Worm (Caenorhabditis elegans) whole organism, L3 larva: ENCODE data around the gene srz-82.

Experiments
- R02D3.7 ChIP-seq: fragments of 150-350 bp; optimal IDR thresholded peaks from 2 replicates; lab custom pipeline; 2014; ENCODE audit warnings: missing biosample characterization, missing genetic modification characterization
- ZK546.5 ChIP-seq: sonication (generic microtip); optimal IDR thresholded peaks from 2 replicates; lab custom pipeline; 2017; ENCODE audit warnings: missing biosample characterization, missing genetic modification characterization
- aly-2 ChIP-seq: fragments of 150-350 bp; optimal IDR thresholded peaks from 2 replicates; lab custom pipeline; 2014; ENCODE audit warnings: missing biosample characterization, missing genetic modification characterization
- ama-1 ChIP-seq: fragments of 150-350 bp; optimal IDR thresholded peaks from 2 replicates; lab custom pipeline; 2018
- ceh-16 ChIP-seq: sonication (generic microtip); optimal IDR thresholded peaks from 2 replicates; lab custom pipeline; 2017; ENCODE audit warnings: missing biosample characterization, missing genetic modification characterization
- ceh-28 ChIP-seq: fragments of 150-350 bp; optimal IDR thresholded peaks from 2 replicates; lab custom pipeline; 2014; ENCODE audit warnings: missing biosample characterization, missing genetic modification reagents, missing genetic modification characterization
- ceh-82 ChIP-seq: fragments of 150-350 bp; optimal IDR thresholded peaks from 2 replicates; lab custom pipeline; 2014; ENCODE audit warnings: missing biosample characterization, missing genetic modification characterization
- ceh-9 ChIP-seq: sonication (generic microtip); optimal IDR thresholded peaks from 2 replicates; lab custom pipeline; 2018; ENCODE audit warnings: missing biosample characterization, missing genetic modification characterization
- egl-27 ChIP-seq: sonication (generic microtip); optimal IDR thresholded peaks from 4 replicates; lab custom pipeline; 2017; ENCODE audit warnings: missing biosample characterization, missing genetic modification reagents, missing genetic modification characterization
- egl-5 ChIP-seq: fragments of 150-350 bp; optimal IDR thresholded peaks from 2 replicates; lab custom pipeline; 2017; ENCODE audit warnings: missing biosample characterization, missing genetic modification reagents, missing genetic modification characterization, inconsistent platforms
- elt-2 ChIP-seq: sonication (generic microtip); optimal IDR thresholded peaks from 2 replicates; lab custom pipeline; 2016; ENCODE audit warnings: missing genetic modification reagents, mild to moderate bottlenecking, missing genetic modification characterization, missing compliant biosample characterization
- elt-3 ChIP-seq, 3 experiments: fragments of 150-350 bp in 1 of 3; sonication (generic microtip) in 2 of 3; optimal IDR thresholded peaks; 2 replicates in 2 of 3; 4 replicates in 1 of 3; lab custom pipeline; 2014 to 2017; ENCODE audit warnings: missing biosample characterization in 3 of 3, missing genetic modification characterization in 3 of 3
- fkh-10 ChIP-seq: sonication (generic microtip); optimal IDR thresholded peaks from 2 replicates; lab custom pipeline; 2017; ENCODE audit warnings: missing biosample characterization, missing genetic modification reagents, missing genetic modification characterization
- fkh-2 ChIP-seq: fragments of 150-350 bp; optimal IDR thresholded peaks from 2 replicates; lab custom pipeline; 2014; ENCODE audit warnings: missing biosample characterization, missing genetic modification reagents, missing genetic modification characterization
- fos-1 ChIP-seq: fragments of 150-350 bp; optimal IDR thresholded peaks from 2 replicates; lab custom pipeline; 2014; ENCODE audit warnings: missing biosample characterization, missing genetic modification characterization
- hmg-11 ChIP-seq: sonication (generic microtip); optimal IDR thresholded peaks from 2 replicates; lab custom pipeline; 2016; ENCODE audit warnings: missing genetic modification characterization, missing compliant biosample characterization
- jun-1 ChIP-seq: fragments of 150-350 bp; optimal IDR thresholded peaks from 2 replicates; lab custom pipeline; 2014; ENCODE audit warnings: missing biosample characterization, missing genetic modification reagents, missing genetic modification characterization
- lin-15B ChIP-seq: fragments of 150-350 bp; optimal IDR thresholded peaks from 2 replicates; lab custom pipeline; 2014; ENCODE audit warnings: missing biosample characterization, missing genetic modification characterization
- lin-39 ChIP-seq: fragments of 150-350 bp; optimal IDR thresholded peaks from 2 replicates; lab custom pipeline; 2018; ENCODE audit warnings: missing biosample characterization, missing genetic modification reagents, missing genetic modification characterization
- lsy-12 ChIP-seq: sonication (generic microtip); optimal IDR thresholded peaks from 2 replicates; lab custom pipeline; 2016; ENCODE audit warnings: mild to moderate bottlenecking, missing genetic modification characterization, missing compliant biosample characterization
- nfya-1 ChIP-seq: sonication (generic microtip); optimal IDR thresholded peaks from 2 replicates; lab custom pipeline; 2017; ENCODE audit warnings: missing genetic modification characterization, mild to moderate bottlenecking, missing compliant biosample characterization, antibody characterized with exemption, moderate library complexity; ENCODE audit not compliant: insufficient read depth
- nhr-12 ChIP-seq: fragments of 150-350 bp; optimal IDR thresholded peaks from 2 replicates; lab custom pipeline; 2014; ENCODE audit warnings: missing biosample characterization, missing genetic modification characterization
- nhr-23 ChIP-seq: fragments of 150-350 bp; optimal IDR thresholded peaks from 2 replicates; lab custom pipeline; 2014; ENCODE audit warnings: missing biosample characterization, missing genetic modification reagents, missing genetic modification characterization
- nhr-237 ChIP-seq: fragments of 150-350 bp; optimal IDR thresholded peaks from 2 replicates; lab custom pipeline; 2014; ENCODE audit warnings: missing biosample characterization, missing genetic modification characterization
- nhr-25 ChIP-seq: sonication (generic microtip); optimal IDR thresholded peaks from 2 replicates; lab custom pipeline; 2017; ENCODE audit warnings: missing biosample characterization, missing genetic modification characterization
- nhr-28 ChIP-seq: fragments of 150-350 bp; optimal IDR thresholded peaks from 2 replicates; lab custom pipeline; 2014; ENCODE audit warnings: missing biosample characterization, missing genetic modification characterization
- nhr-67 ChIP-seq: fragments of 150-350 bp; optimal IDR thresholded peaks from 2 replicates; lab custom pipeline; 2014; ENCODE audit warnings: missing biosample characterization, missing genetic modification characterization
- nhr-76 ChIP-seq: fragments of 150-350 bp; sonication (generic microtip); optimal IDR thresholded peaks from 5 replicates; lab custom pipeline; 2014; ENCODE audit warnings: missing biosample characterization, missing genetic modification characterization
- nhr-77 ChIP-seq: fragments of 150-350 bp; optimal IDR thresholded peaks from 2 replicates; lab custom pipeline; 2014; ENCODE audit warnings: missing biosample characterization, missing genetic modification characterization
- pqm-1 ChIP-seq: fragments of 150-350 bp; optimal IDR thresholded peaks from 2 replicates; lab custom pipeline; 2017; ENCODE audit warnings: missing biosample characterization, missing genetic modification characterization, inconsistent platforms
- sea-2 ChIP-seq: fragments of 150-350 bp; sonication (generic microtip); optimal IDR thresholded peaks from 4 replicates; lab custom pipeline; 2014; ENCODE audit warnings: missing biosample characterization, missing genetic modification reagents, missing genetic modification characterization
- skn-1 ChIP-seq: fragments of 150-350 bp; optimal IDR thresholded peaks from 2 replicates; lab custom pipeline; 2014; ENCODE audit warnings: missing biosample characterization, missing genetic modification characterization
- snpc-4 ChIP-seq: fragments of 150-350 bp; optimal IDR thresholded peaks from 2 replicates; lab custom pipeline; 2014; ENCODE audit warnings: missing biosample characterization, missing genetic modification characterization
- tbx-2 ChIP-seq: sonication (generic microtip); optimal IDR thresholded peaks from 2 replicates; lab custom pipeline; 2016; ENCODE audit warnings: mild to moderate bottlenecking, missing genetic modification characterization, missing compliant biosample characterization
- unc-39 ChIP-seq: sonication (generic microtip); optimal IDR thresholded peaks from 4 replicates; lab custom pipeline; 2017; ENCODE audit warnings: missing biosample characterization, missing genetic modification characterization
- zag-1 ChIP-seq: fragments of 150-350 bp; optimal IDR thresholded peaks from 2 replicates; lab custom pipeline; 2014; ENCODE audit warnings: missing biosample characterization, missing genetic modification characterization
- ztf-11 ChIP-seq: fragments of 150-350 bp; optimal IDR thresholded peaks from 2 replicates; lab custom pipeline; 2014; ENCODE audit warnings: missing biosample characterization, missing genetic modification characterization
- ztf-4 ChIP-seq: fragments of 150-350 bp; optimal IDR thresholded peaks from 2 replicates; lab custom pipeline; 2014; ENCODE audit warnings: missing biosample characterization, missing genetic modification characterization

srz-82 gene

ce11 chrIV:3478911-3479385 lies 3.7 kb upstream of the srz-82 start, which contains the start of the genes srz-70 and C09G12.5:
TSS of gene srz-70 (minus strand) at chrIV:3479011.
TSS of gene C09G12.5 (plus strand) at chrIV:3479335.
- no peak for TF ChIP-seq egl-27 (tag; lab: Kevin White, UChicago)

ce11 chrIV:3481760-3482159 lies 935 bp upstream of the srz-82 start, which contains the start of gene srz-37:
TSS of gene srz-37 (minus strand) at chrIV:3481860.
- no peak for TF ChIP-seq ama-1 (lab: Kevin White, UChicago)
- TF ChIP-seq nfya-1: no peak
- TF ChIP-seq ceh-16 (tag; lab: Kevin White, UChicago): no peak
- TF ChIP-seq lin-15B (tag; lab: Kevin White, UChicago): no peak
- TF ChIP-seq sea-2 (GFP tag; lab: Kevin White, UChicago): no peak
- no peak for TF ChIP-seq nhr-67 (tag; lab: Kevin White, UChicago)
- TF ChIP-seq pqm-1 (tag; lab: Kevin White, UChicago): no peak
- no peak for TF ChIP-seq unc-39 (tag; lab: Kevin White, UChicago)
- TF ChIP-seq ztf-4: no peak
- no peak for TF ChIP-seq nhr-76 (tag; lab: Kevin White, UChicago)
- no peak for TF ChIP-seq nhr-28 (tag; lab: Kevin White, UChicago)
- TF ChIP-seq ceh-28: no peak
- no peak for TF ChIP-seq ceh-9 (tag; lab: Kevin White, UChicago)
- TF ChIP-seq snpc-4 (tag; lab: Kevin White, UChicago): no peak
- TF ChIP-seq hmg-11 (tag; lab: Kevin White, UChicago): no peak
- no peak for TF ChIP-seq egl-5

ce11 chrIV:3491477-3491876 lies 8.8 kb downstream of the srz-82 start, which contains the start of gene srz-78:
TSS of gene srz-78 (plus strand) at chrIV:3491777.
- TF ChIP-seq hmg-11 (tag; lab: Kevin White, UChicago): no peak
- no peak for TF ChIP-seq elt-3 (tag; optimal IDR thresholded peaks at IDR 0.05; lab: Kevin White, UChicago)
- TF ChIP-seq nhr-77 (tag; lab: Kevin White, UChicago): no peak
- TF ChIP-seq ztf-4: no peak
- no peak for TF ChIP-seq pqm-1 (tag; lab: Kevin White, UChicago)
- no peak for TF ChIP-seq elt-2 (tag; lab: Kevin White, UChicago)
- TF ChIP-seq ceh-82: no peak
- TF ChIP-seq nhr-23: no peak
- no peak for TF ChIP-seq fos-1 (tag; lab: Kevin White, UChicago)
- TF ChIP-seq fkh-10: no peak

ce11 chrIV:3493310-3493709 lies 10.6 kb downstream of the srz-82 start, which contains the start of gene srz-79:
TSS of gene srz-79 (plus strand) at chrIV:3493610.
- TF ChIP-seq nhr-67 (tag; lab: Kevin White, UChicago) (no peak), pqm-1 (tag; lab: Kevin White, UChicago) (no peak), nhr-23 (no peak), fkh-2 (tag; lab: Kevin White, UChicago) (no peak), zag-1 (tag; lab: Kevin White, UChicago) (no peak), ceh-16 (tag; lab: Kevin White, UChicago) (no peak), hmg-11 (tag; lab: Kevin White, UChicago) (no peak), snpc-4 (tag; lab: Kevin White, UChicago) (no peak), tbx-2 (no peak), lin-15B (tag; lab: Kevin White, UChicago) (no peak)

ce11 chrIV:3496358-3496757 lies 13.7 kb downstream of the srz-82 start, which contains the start of gene C09G12.17:
TSS of gene C09G12.17 (minus strand) at chrIV:3496458.
- TF ChIP-seq nhr-25: no peak
- no peak for TF ChIP-seq R02D3.7 (tag; lab: Kevin White, UChicago)
- TF ChIP-seq nhr-12 (tag; lab: Kevin White, UChicago): no peak
- TF ChIP-seq elt-3 (tag; optimal IDR thresholded peaks at IDR 0.05; lab: Kevin White, UChicago): no peak
- no peak for TF ChIP-seq nhr-237
- no peak for TF ChIP-seq egl-5
- TF ChIP-seq ZK546.5: no peak
- no peak for TF ChIP-seq lsy-12 (tag; lab: Kevin White, UChicago)
- no peak for TF ChIP-seq lin-15B (tag; lab: Kevin White, UChicago)
- TF ChIP-seq ama-1 (lab: Kevin White, UChicago): no peak
- no peak for TF ChIP-seq ceh-16 (tag; lab: Kevin White, UChicago)
- TF ChIP-seq ztf-11 (tag; lab: Kevin White, UChicago): no peak
- no peak for TF ChIP-seq aly-2 (tag; lab: Kevin White, UChicago)
- TF ChIP-seq lin-39: no peak
- no peak for TF ChIP-seq ztf-4
- TF ChIP-seq jun-1 (tag; lab: Kevin White, UChicago): no peak
- TF ChIP-seq ceh-82: no peak
- no peak for TF ChIP-seq zag-1 (tag; lab: Kevin White, UChicago)
- no peak for TF ChIP-seq skn-1 (tag; lab: Kevin White, UChicago)
- TF ChIP-seq nhr-76 (tag; lab: Kevin White, UChicago): no peak
